Worm (Caenorhabditis elegans): Measurements from ENCODE around the gene Y71H2AM.6.
A peak's percentile ranks its signal among the peaks of the same experiment; 100 is the strongest.

Y71H2AM.6 gene

ce11 chrIII:2768635-2769034 lies 12.2 kb upstream of the Y71H2AM.6 start, which contains the start of gene swsn-3 (continued):
- TF ChIP-seq nhr-48 (tag; optimal IDR thresholded peaks at IDR 0.05): peak; percentile 56
- peak; percentile 68 for TF ChIP-seq spr-1 (tag; optimal IDR thresholded peaks at IDR 0.05)
- TF ChIP-seq ZK546.5 (tag; optimal IDR thresholded peaks at IDR 0.05): peak in 1 of 2 experiments; percentile 3
- TF ChIP-seq mes-2 (tag; optimal IDR thresholded peaks at IDR 0.05; ENCODE audit: poor library complexity, severe bottlenecking): peak; percentile 96
- TF ChIP-seq set-16 (GFP tag; IDR thresholded peaks at IDR 0.05): no peak
- peak; percentile 42 for TF ChIP-seq zfp-2 (tag; optimal IDR thresholded peaks at IDR 0.05)
- TF ChIP-seq daf-12 (tag; optimal IDR thresholded peaks at IDR 0.05): no peak
- peak; percentile 53 for TF ChIP-seq ceh-28 (tag; optimal IDR thresholded peaks at IDR 0.05)
- peak; percentile 27 for TF ChIP-seq ces-1 (GFP tag; optimal IDR thresholded peaks at IDR 0.05)
- TF ChIP-seq F37D6.2 (tag; optimal IDR thresholded peaks at IDR 0.05): peak; percentile 65
- TF ChIP-seq sdz-12 (GFP tag; optimal IDR thresholded peaks at IDR 0.05): peak; percentile 16
- no peak for TF ChIP-seq mxl-3 (GFP tag; optimal IDR thresholded peaks at IDR 0.05)
- peak; percentile 65 for TF ChIP-seq nhr-77 (tag; optimal IDR thresholded peaks at IDR 0.05)
- TF ChIP-seq ceh-82 (tag; optimal IDR thresholded peaks at IDR 0.05): no peak
- TF ChIP-seq lsy-2 (tag; optimal IDR thresholded peaks at IDR 0.05): peak; percentile 20 to 94
- TF ChIP-seq mxl-2 (GFP tag; conservative IDR thresholded peaks at IDR 0.05): 0 out of 2 replicates have a peak, but pooled peaks have one; percentile 19
- peak; percentile 91 for TF ChIP-seq mep-1 (tag; optimal IDR thresholded peaks at IDR 0.05)
- peak; percentile 74 for TF ChIP-seq lin-15B (tag; optimal IDR thresholded peaks at IDR 0.05)
- 0 out of 2 replicates have a peak, but pooled peaks have one; percentile 20 for TF ChIP-seq php-3 (GFP tag; IDR thresholded peaks at IDR 0.05)
- TF ChIP-seq R02D3.7 (tag; optimal IDR thresholded peaks at IDR 0.05): peak; percentile 20
- no peak for TF ChIP-seq lin-29 (GFP tag; IDR thresholded peaks at IDR 0.05)
- TF ChIP-seq unc-130 (GFP tag; optimal IDR thresholded peaks at IDR 0.05): peak; percentile 78
- TF ChIP-seq nhr-237 (tag; optimal IDR thresholded peaks at IDR 0.05): no peak
- peak; percentile 70; the same call in 1 of the 2 replicates for TF ChIP-seq Y105C5A.15 (GFP tag; IDR thresholded peaks at IDR 0.05)
- TF ChIP-seq jun-1 (tag; optimal IDR thresholded peaks at IDR 0.05): no peak
- peak; percentile 48 for TF ChIP-seq spr-3 (GFP tag; optimal IDR thresholded peaks at IDR 0.05)

ce11 chrIII:2769078-2769477 lies 11.8 kb upstream of the Y71H2AM.6 start:
- TF ChIP-seq aha-1 (tag) (peak; percentile 78), dpl-1 (GFP tag; optimal IDR thresholded peaks at IDR 0.05) (peak; percentile 10), duxl-1 (tag; optimal IDR thresholded peaks at IDR 0.05; ENCODE audit: poor library complexity) (no peak)

ce11 chrIII:2770752-2771151 lies 10.1 kb upstream of the Y71H2AM.6 start:
- TF ChIP-seq snpc-1.2 (GFP tag; IDR thresholded peaks at IDR 0.05): no peak
- no peak for TF ChIP-seq egl-27 (tag; optimal IDR thresholded peaks at IDR 0.05)
- 0 out of 2 replicates have a peak, but pooled peaks have one; percentile 7 for TF ChIP-seq egl-43 (GFP tag; IDR thresholded peaks at IDR 0.05)
- TF ChIP-seq unc-39 (tag; optimal IDR thresholded peaks at IDR 0.05): no peak
- TF ChIP-seq F37D6.2 (tag; optimal IDR thresholded peaks at IDR 0.05): no peak
- TF ChIP-seq set-16 (GFP tag; IDR thresholded peaks at IDR 0.05): peak; percentile 85

- TF ChIP-seq pqm-1 (tag; optimal IDR thresholded peaks at IDR 0.05) (no peak), jun-1 (tag; optimal IDR thresholded peaks at IDR 0.05) (no peak), unc-62 (GFP tag; optimal IDR thresholded peaks at IDR 0.05 in 1 of 2) (peak in 1 of 2 experiments; percentile 50), unc-62 (tag; optimal IDR thresholded peaks at IDR 0.05) (no peak), dmd-9 (GFP tag; IDR thresholded peaks at IDR 0.05) (no peak), set-16 (GFP tag; IDR thresholded peaks at IDR 0.05) (peak; percentile 87), F10B5.3 (tag; optimal IDR thresholded peaks at IDR 0.05) (no peak), nhr-237 (tag; optimal IDR thresholded peaks at IDR 0.05) (no peak), nhr-48 (tag; optimal IDR thresholded peaks at IDR 0.05) (no peak)
Observed at ce11 chrIII:2778655-2779054, 2.2 kb upstream of the Y71H2AM.6 start, which contains the start of gene laf-1. TSS of gene laf-1 (minus strand) at chrIII:2779053.

Measured in whole organism, L4 larva.